Worm (Caenorhabditis elegans): Measurements from ENCODE around the gene F25E5.5.

- TF ChIP-seq rnt-1 (tag; optimal IDR thresholded peaks at IDR 0.05) (no peak), nhr-11 (tag; optimal IDR thresholded peaks at IDR 0.05) (no peak), ets-4 (tag; optimal IDR thresholded peaks at IDR 0.05) (no peak), unc-86 (tag; optimal IDR thresholded peaks at IDR 0.05) (no peak), ceh-48 (tag; optimal IDR thresholded peaks at IDR 0.05) (no peak), pag-3 (tag; optimal IDR thresholded peaks at IDR 0.05; ENCODE audit: borderline replicate concordance) (no peak)
Measured at ce11 chrV:7416569-7416968, 30.5 kb upstream of the F25E5.5 start.

Measured in whole organism, late embryonic.